Fruit fly (Drosophila melanogaster): ENCODE measurements around the gene CG4836.

Gene CG4836

dm6 chr3R:19998418-19998817, 15.3 kb upstream of the CG4836 start (continued):
- TF ChIP-seq seq (GFP tag; IDR thresholded peaks at IDR 0.05) (no peak), CG12104 (GFP tag; optimal IDR thresholded peaks at IDR 0.05) (peak; percentile 4), amos (GFP tag; IDR thresholded peaks at IDR 0.05; ENCODE audit: partially characterized antibody) (no peak), CG13296 (GFP tag; optimal IDR thresholded peaks at IDR 0.05) (no peak), dmrt99B (tag; optimal IDR thresholded peaks at IDR 0.05) (peak; percentile 84), CG11398 (GFP tag; optimal IDR thresholded peaks at IDR 0.05) (peak; percentile 29), CG1602 (GFP tag; optimal IDR thresholded peaks at IDR 0.05) (peak; percentile 74), Lim3 (GFP tag; IDR thresholded peaks at IDR 0.05) (no peak), Dref (GFP tag; IDR thresholded peaks at IDR 0.05) (no peak), CG2712 (tag; optimal IDR thresholded peaks at IDR 0.05) (peak; percentile 87), CG13287 (GFP tag; IDR thresholded peaks at IDR 0.05; ENCODE audit: partially characterized antibody) (no peak), disco-r (GFP tag; optimal IDR thresholded peaks at IDR 0.05) (no peak), CG11085 (GFP tag; IDR thresholded peaks at IDR 0.05) (no peak; the same call in 1 of the 2 replicates), CG17568 (GFP tag; optimal IDR thresholded peaks at IDR 0.05) (peak; percentile 60), HLH54F (GFP tag; optimal IDR thresholded peaks at IDR 0.05) (peak; percentile 44), CG10366 (GFP tag; IDR thresholded peaks at IDR 0.05) (peak; percentile 79), CTCF (GFP tag; optimal IDR thresholded peaks at IDR 0.05) (peak; percentile 33), CG12155 (GFP tag; optimal IDR thresholded peaks at IDR 0.05) (peak; percentile 52), ap (GFP tag; IDR thresholded peaks at IDR 0.05) (peak; percentile 62), CG31224 (GFP tag; IDR thresholded peaks at IDR 0.05) (no peak), CG17328 (GFP tag; IDR thresholded peaks at IDR 0.05) (peak; percentile 87), MESR4 (GFP tag; optimal IDR thresholded peaks at IDR 0.05) (no peak), CG12391 (tag; optimal IDR thresholded peaks at IDR 0.05) (peak; percentile 77), D19B (GFP tag; optimal IDR thresholded peaks at IDR 0.05) (no peak), BtbVII (GFP tag; optimal IDR thresholded peaks at IDR 0.05) (peak; percentile 42), CG11247 (GFP tag; IDR thresholded peaks at IDR 0.05) (peak; percentile 72), zen2 (GFP tag; IDR thresholded peaks at IDR 0.05; ENCODE audit: partially characterized antibody) (no peak), en (GFP tag; optimal IDR thresholded peaks at IDR 0.05) (peak; percentile 38), CG4282 (GFP tag; optimal IDR thresholded peaks at IDR 0.05) (peak; percentile 7), Deaf1 (tag; optimal IDR thresholded peaks at IDR 0.05) (peak; percentile 14), Nf-YC (tag; optimal IDR thresholded peaks at IDR 0.05) (no peak), gfzf (GFP tag; optimal IDR thresholded peaks at IDR 0.05) (no peak), Ada2b (GFP tag; IDR thresholded peaks at IDR 0.05) (peak; percentile 67), CG18011 (GFP tag; optimal IDR thresholded peaks at IDR 0.05) (no peak), tna (GFP tag; IDR thresholded peaks at IDR 0.05; ENCODE audit: partially characterized antibody) (no peak), pros (GFP tag; optimal IDR thresholded peaks at IDR 0.05) (no peak), Dek (tag; optimal IDR thresholded peaks at IDR 0.05) (no peak), CG16815 (GFP tag; optimal IDR thresholded peaks at IDR 0.05) (peak; percentile 65), oc (tag; optimal IDR thresholded peaks at IDR 0.05) (peak; percentile 78), Pdp1 (GFP tag; optimal IDR thresholded peaks at IDR 0.05) (peak; percentile 59 to 69), Gug (GFP tag; IDR thresholded peaks at IDR 0.05) (peak; percentile 85; the same call in 3 of the 4 replicates), ac (GFP tag; optimal IDR thresholded peaks at IDR 0.05) (no peak), CG12236 (GFP tag; optimal IDR thresholded peaks at IDR 0.05) (peak; percentile 64), unc-4 (GFP tag; IDR thresholded peaks at IDR 0.05; ENCODE audit: partially characterized antibody) (no peak), ro (GFP tag; IDR thresholded peaks at IDR 0.05) (0 out of 2 replicates have a peak, but pooled peaks have one; percentile 24), cg (GFP tag; optimal IDR thresholded peaks at IDR 0.05) (no peak), gcm (GFP tag; optimal IDR thresholded peaks at IDR 0.05) (peak; percentile 61), B-H1 (GFP tag; IDR thresholded peaks at IDR 0.05) (peak; percentile 66), NC2β (GFP tag; optimal IDR thresholded peaks at IDR 0.05) (peak; percentile 66), Rx (GFP tag; IDR thresholded peaks at IDR 0.05) (peak; percentile 66), CG8281 (tag; optimal IDR thresholded peaks at IDR 0.05) (peak; percentile 22)
